Worm (Caenorhabditis elegans) whole organism, L4 larva: ENCODE data around the gene F10E7.1.
A peak's percentile ranks its signal among the peaks of the same experiment; 100 is the strongest.

Source experiments
- F10B5.3 ChIP-seq: sonication (generic microtip); optimal IDR thresholded peaks from 2 replicates; lab custom pipeline; 2016; ENCODE audit warnings: mild to moderate bottlenecking, missing genetic modification characterization, missing compliant biosample characterization
- F26F4.8 ChIP-seq: fragments of 200-800 bp; sonication (Bioruptor generic); conservative IDR thresholded peaks from 2 replicates; pipeline ENCODE4 v1.3.6; 2022; ENCODE audit warnings: missing genetic modification characterization, missing compliant biosample characterization
- T20F7.1 ChIP-seq: fragments of 200-800 bp; sonication (Bioruptor generic); optimal IDR thresholded peaks from 2 replicates; lab custom pipeline; 2018; ENCODE audit warnings: mild to moderate bottlenecking, missing genetic modification characterization, missing compliant biosample characterization
- Y75B8A.6 ChIP-seq: fragments of 200-800 bp; sonication (Bioruptor generic); IDR thresholded peaks from 2 replicates; pipeline ENCODE4 v1.3.6; 2022; ENCODE audit warnings: missing genetic modification reagents, missing genetic modification characterization, missing compliant biosample characterization
- ZK337.2 ChIP-seq: fragments of 200-800 bp; sonication (Bioruptor generic); IDR thresholded peaks from 2 replicates; pipeline ENCODE4 v1.3.6; 2022; ENCODE audit warnings: missing genetic modification reagents, missing genetic modification characterization, missing compliant biosample characterization
- ZK546.5 ChIP-seq, 2 experiments: sonication (generic microtip); optimal IDR thresholded peaks; 2 replicates each; lab custom pipeline; 2017; ENCODE audit warnings: missing biosample characterization in 2 of 2, missing genetic modification characterization in 2 of 2
- ama-1 ChIP-seq: fragments of 150-350 bp; optimal IDR thresholded peaks from 2 replicates; lab custom pipeline; 2014; ENCODE audit warnings: inconsistent platforms, mixed read lengths
- ceh-28 ChIP-seq: fragments of 150-350 bp; optimal IDR thresholded peaks from 2 replicates; lab custom pipeline; 2014; ENCODE audit warnings: missing biosample characterization, missing genetic modification reagents, missing genetic modification characterization
- ceh-32 ChIP-seq: sonication (generic microtip); optimal IDR thresholded peaks from 2 replicates; lab custom pipeline; 2016; ENCODE audit warnings: mild to moderate bottlenecking, missing genetic modification characterization, missing compliant biosample characterization; ENCODE audit not compliant: poor library complexity
- ces-1 ChIP-seq: fragments of 150-350 bp; sonication (generic microtip); optimal IDR thresholded peaks from 4 replicates; lab custom pipeline; 2014; ENCODE audit warnings: missing biosample characterization, missing genetic modification reagents, missing genetic modification characterization
- cey-2 ChIP-seq: sonication (generic microtip); optimal IDR thresholded peaks from 3 replicates; lab custom pipeline; 2017; ENCODE audit warnings: missing genetic modification characterization, mild to moderate bottlenecking, missing compliant biosample characterization, antibody characterized with exemption, borderline replicate concordance; ENCODE audit not compliant: insufficient read depth
- ctbp-1 ChIP-seq: fragments of 200-800 bp; sonication (Bioruptor generic); IDR thresholded peaks from 2 replicates; pipeline ENCODE4 v1.3.6; 2022; ENCODE audit warnings: missing genetic modification reagents, missing genetic modification characterization, missing compliant biosample characterization
- daf-19 ChIP-seq: fragments of 200-800 bp; sonication (Bioruptor generic); conservative IDR thresholded peaks from 2 replicates; pipeline ENCODE4 v1.3.6; 2022; ENCODE audit warnings: missing genetic modification characterization, missing compliant biosample characterization
- dmd-6 ChIP-seq: fragments of 200-800 bp; sonication (Bioruptor generic); IDR thresholded peaks from 2 replicates; pipeline ENCODE4 v1.3.6; 2022; ENCODE audit warnings: missing genetic modification reagents, missing genetic modification characterization, missing compliant biosample characterization
- duxl-1 ChIP-seq: sonication (generic microtip); optimal IDR thresholded peaks from 2 replicates; lab custom pipeline; 2016; ENCODE audit warnings: mild to moderate bottlenecking, missing genetic modification characterization, moderate library complexity, missing compliant biosample characterization; ENCODE audit not compliant: poor library complexity
- dve-1 ChIP-seq: sonication (generic microtip); optimal IDR thresholded peaks from 2 replicates; lab custom pipeline; 2017; ENCODE audit warnings: antibody characterized with exemption, mild to moderate bottlenecking, missing genetic modification characterization, missing compliant biosample characterization; ENCODE audit not compliant: insufficient read depth
- egl-27 ChIP-seq: sonication (generic microtip); optimal IDR thresholded peaks from 3 replicates; lab custom pipeline; 2017; ENCODE audit warnings: missing biosample characterization, missing genetic modification reagents, missing genetic modification characterization
- egl-43 ChIP-seq: fragments of 200-800 bp; sonication (Bioruptor generic); IDR thresholded peaks from 2 replicates; pipeline ENCODE4 v1.3.6; 2022; ENCODE audit warnings: missing genetic modification reagents, missing genetic modification characterization, missing compliant biosample characterization
- fkh-10 ChIP-seq: fragments of 150-350 bp; optimal IDR thresholded peaks from 2 replicates; lab custom pipeline; 2014; ENCODE audit warnings: missing biosample characterization, missing genetic modification reagents, missing genetic modification characterization
- hif-1 ChIP-seq, 2 experiments: sonication (generic microtip); optimal IDR thresholded peaks; 2 replicates each; lab custom pipeline; 2016 to 2017; ENCODE audit warnings: missing compliant biosample characterization in 2 of 2, missing genetic modification characterization in 2 of 2, missing genetic modification reagents in 2 of 2, missing genotype in 2 of 2, mild to moderate bottlenecking in 1 of 2
- hlh-11 ChIP-seq: fragments of 200-800 bp; sonication (Bioruptor generic); optimal IDR thresholded peaks from 2 replicates; lab custom pipeline; 2018; ENCODE audit warnings: mild to moderate bottlenecking, missing genetic modification characterization, missing compliant biosample characterization
- hlh-30 ChIP-seq: sonication (generic microtip); optimal IDR thresholded peaks from 2 replicates; lab custom pipeline; 2017; ENCODE audit warnings: antibody characterized with exemption, mild to moderate bottlenecking, missing genetic modification characterization, missing compliant biosample characterization; ENCODE audit not compliant: insufficient read depth
- jun-1 ChIP-seq: fragments of 150-350 bp; optimal IDR thresholded peaks from 2 replicates; lab custom pipeline; 2014; ENCODE audit warnings: missing biosample characterization, missing genetic modification reagents, missing genetic modification characterization
- lim-7 ChIP-seq: fragments of 200-800 bp; sonication (Bioruptor generic); IDR thresholded peaks from 2 replicates; pipeline ENCODE4 v1.3.6; 2022; ENCODE audit warnings: missing genetic modification characterization, missing compliant biosample characterization
- lin-1 ChIP-seq: fragments of 200-800 bp; sonication (Bioruptor generic); IDR thresholded peaks from 2 replicates; pipeline ENCODE4 v1.3.6; 2022; ENCODE audit warnings: missing genetic modification reagents, missing genetic modification characterization, missing compliant biosample characterization
- lin-29 ChIP-seq: fragments of 200-800 bp; sonication (Bioruptor generic); IDR thresholded peaks from 2 replicates; pipeline ENCODE4 v1.3.6; 2022; ENCODE audit warnings: missing genetic modification reagents, missing genetic modification characterization, missing compliant biosample characterization
- lsy-2 ChIP-seq, 2 experiments: fragments of 150-350 bp in 1 of 2; sonication (generic microtip) in 1 of 2; optimal IDR thresholded peaks; 2 replicates each; lab custom pipeline; 2014 to 2017; ENCODE audit warnings: missing biosample characterization in 2 of 2, missing genetic modification characterization in 2 of 2
- madf-5 ChIP-seq, 2 experiments: fragments of 200-800 bp; sonication (Bioruptor generic); IDR thresholded peaks; 2 replicates each; pipeline ENCODE4 v1.3.6; 2022; ENCODE audit warnings: missing compliant biosample characterization in 2 of 2, missing genetic modification characterization in 2 of 2
- madf-9 ChIP-seq: fragments of 200-800 bp; sonication (Bioruptor generic); conservative IDR thresholded peaks from 2 replicates; pipeline ENCODE4 v1.3.6; 2022; ENCODE audit warnings: missing genetic modification reagents, missing genetic modification characterization, missing compliant biosample characterization
- nhr-10 ChIP-seq: fragments of 150-350 bp; optimal IDR thresholded peaks from 2 replicates; lab custom pipeline; 2014; ENCODE audit warnings: missing biosample characterization, missing genetic modification characterization
- nhr-11 ChIP-seq: fragments of 150-350 bp; optimal IDR thresholded peaks from 2 replicates; lab custom pipeline; 2014; ENCODE audit warnings: missing biosample characterization, missing genetic modification characterization
- nhr-111 ChIP-seq: fragments of 200-800 bp; sonication (Bioruptor generic); optimal IDR thresholded peaks from 2 replicates; lab custom pipeline; 2018; ENCODE audit warnings: mild to moderate bottlenecking, missing genetic modification characterization, missing compliant biosample characterization
- nhr-237 ChIP-seq: sonication (generic microtip); optimal IDR thresholded peaks from 2 replicates; lab custom pipeline; 2017; ENCODE audit warnings: missing biosample characterization, missing genetic modification characterization
- nhr-28 ChIP-seq: fragments of 150-350 bp; optimal IDR thresholded peaks from 2 replicates; lab custom pipeline; 2014; ENCODE audit warnings: missing biosample characterization, missing genetic modification characterization
- pqm-1 ChIP-seq: sonication (generic microtip); optimal IDR thresholded peaks from 2 replicates; lab custom pipeline; 2017; ENCODE audit warnings: missing biosample characterization, missing genetic modification characterization
- rbr-2 ChIP-seq: sonication (generic microtip); optimal IDR thresholded peaks from 2 replicates; lab custom pipeline; 2016; ENCODE audit warnings: missing genotype, missing genetic modification characterization, missing compliant biosample characterization
- saeg-2 ChIP-seq: fragments of 200-800 bp; sonication (Bioruptor generic); IDR thresholded peaks from 2 replicates; pipeline ENCODE4 v1.3.6; 2022; ENCODE audit warnings: missing genetic modification reagents, missing genetic modification characterization, missing compliant biosample characterization
- sdz-12 ChIP-seq: fragments of 200-800 bp; sonication (Bioruptor generic); optimal IDR thresholded peaks from 2 replicates; lab custom pipeline; 2018; ENCODE audit warnings: mild to moderate bottlenecking, missing genetic modification characterization, missing compliant biosample characterization
- set-16 ChIP-seq: fragments of 200-800 bp; sonication (Bioruptor generic); IDR thresholded peaks from 2 replicates; pipeline ENCODE4 v1.3.6; 2022; ENCODE audit warnings: missing genetic modification reagents, missing genetic modification characterization, missing compliant biosample characterization
- snpc-4 ChIP-seq: fragments of 150-350 bp; optimal IDR thresholded peaks from 2 replicates; lab custom pipeline; 2014; ENCODE audit warnings: missing biosample characterization, missing genetic modification characterization
- spr-3 ChIP-seq: fragments of 200-800 bp; sonication (Bioruptor generic); optimal IDR thresholded peaks from 2 replicates; lab custom pipeline; 2018; ENCODE audit warnings: mild to moderate bottlenecking, missing genetic modification characterization, missing compliant biosample characterization
- tra-1 ChIP-seq: fragments of 200-800 bp; sonication (Bioruptor generic); IDR thresholded peaks from 2 replicates; pipeline ENCODE4 v1.3.6; 2022; ENCODE audit warnings: missing genetic modification reagents, missing genetic modification characterization, missing compliant biosample characterization
- unc-130 ChIP-seq: sonication (generic microtip); optimal IDR thresholded peaks from 2 replicates; lab custom pipeline; 2016; ENCODE audit warnings: missing genetic modification reagents, missing genetic modification characterization, missing compliant biosample characterization
- unc-62 ChIP-seq, 3 experiments: fragments of 150-350 bp in 1 of 3; sonication (generic microtip); optimal IDR thresholded peaks in 2 of 3; peaks in 1 of 3; 1 replicate in 1 of 3; 2 replicates in 2 of 3; lab custom pipeline; 2014 to 2017; ENCODE audit warnings: missing biosample characterization in 3 of 3, missing genetic modification characterization in 3 of 3, missing genetic modification reagents in 3 of 3, missing genotype in 1 of 3
- vab-7 ChIP-seq: fragments of 200-800 bp; sonication (Bioruptor generic); IDR thresholded peaks from 2 replicates; pipeline ENCODE4 v1.3.6; 2022; ENCODE audit warnings: missing genetic modification reagents, missing genetic modification characterization, missing compliant biosample characterization
- zfp-2 ChIP-seq: sonication (generic microtip); optimal IDR thresholded peaks from 2 replicates; lab custom pipeline; 2016; ENCODE audit warnings: mild to moderate bottlenecking, missing genetic modification characterization, missing compliant biosample characterization
- zfp-3 ChIP-seq: fragments of 200-800 bp; sonication (Bioruptor generic); conservative IDR thresholded peaks from 2 replicates; pipeline ENCODE4 v1.3.6; 2022; ENCODE audit warnings: missing genetic modification reagents, missing genetic modification characterization, missing compliant biosample characterization
- ztf-7 ChIP-seq: fragments of 150-350 bp; optimal IDR thresholded peaks from 2 replicates; lab custom pipeline; 2014; ENCODE audit warnings: missing biosample characterization, missing genetic modification characterization

The F10E7.1 gene

ce11 chrII:7098578-7098977 is 28.0 kb upstream of the F10E7.1 start, which contains the start of gene mct-5:
mct-5 (minus strand) TSS chrII:7098593.
- no peak for TF ChIP-seq dve-1 (tag; lab: Kevin White, UChicago)
- no peak for TF ChIP-seq zfp-2
- no peak for TF ChIP-seq F26F4.8 (GFP tag; lab: Robert Waterston, UW)

DNA sequence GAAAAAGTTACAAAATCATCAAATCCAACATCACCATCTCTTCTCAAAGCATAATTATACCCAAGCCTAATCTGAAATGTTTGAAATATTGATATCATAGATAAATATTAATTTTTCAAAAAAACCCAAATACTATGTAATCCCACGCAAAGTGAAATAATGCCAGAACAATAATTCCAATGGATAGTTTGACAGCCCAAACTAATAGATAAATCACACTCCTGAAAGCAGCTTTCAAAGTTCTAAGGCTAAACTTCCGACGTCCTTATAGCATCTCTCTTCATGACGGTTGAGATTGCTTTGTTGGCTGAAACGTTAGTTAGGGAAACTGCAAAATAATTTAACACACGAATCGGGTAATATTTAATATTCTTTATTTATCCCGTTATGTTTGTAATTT is 27.3 kb upstream of the F10E7.1 start:
- TF ChIP-seq hif-1 (tag; optimal IDR thresholded peaks at IDR 0.05; lab: Kevin White, UChicago) (peak in 1 of 2 experiments; percentile 31), unc-62 (GFP tag; optimal IDR thresholded peaks at IDR 0.05 in 1 of 2; lab: Kevin White, UChicago) (peak in 1 of 2 experiments; percentile 96), unc-62 (tag; optimal IDR thresholded peaks at IDR 0.05; lab: Kevin White, UChicago) (no peak), rbr-2 (tag; lab: Kevin White, UChicago) (no peak), ZK546.5 (tag; optimal IDR thresholded peaks at IDR 0.05; lab: Kevin White, UChicago) (no peak), hlh-11 (no peak), tra-1 (GFP tag; lab: Robert Waterston, UW) (no peak), nhr-111 (GFP tag; lab: Kevin White, UChicago) (no peak), duxl-1 (no peak), ama-1 (lab: Kevin White, UChicago) (peak; percentile 63), ceh-32 (tag; lab: Kevin White, UChicago) (no peak), nhr-10 (tag; lab: Kevin White, UChicago) (no peak), fkh-10 (no peak), T20F7.1 (GFP tag; lab: Kevin White, UChicago) (peak; percentile 38), ces-1 (no peak), cey-2 (tag; lab: Kevin White, UChicago) (no peak), lim-7 (GFP tag; lab: Robert Waterston, UW) (no peak), madf-5 (GFP tag; IDR thresholded peaks at IDR 0.05; lab: Robert Waterston, UW) (0 out of 4 replicates have a peak, but pooled peaks of 1 of the 2 experiments have one; percentile 3), daf-19 (GFP tag; lab: Robert Waterston, UW) (no peak), snpc-4 (no peak), ztf-7 (tag; lab: Kevin White, UChicago) (no peak), spr-3 (no peak), ceh-28 (tag; lab: Kevin White, UChicago) (no peak), set-16 (no peak), hlh-30 (no peak), saeg-2 (no peak), dmd-6 (no peak), jun-1 (tag; lab: Kevin White, UChicago) (no peak), egl-43 (GFP tag; lab: Robert Waterston, UW) (no peak), ZK337.2 (no peak), pqm-1 (tag; lab: Kevin White, UChicago) (no peak), Y75B8A.6 (GFP tag; lab: Robert Waterston, UW) (no peak), egl-27 (tag; lab: Kevin White, UChicago) (no peak), nhr-28 (no peak), ctbp-1 (no peak), unc-130 (no peak), F26F4.8 (GFP tag; lab: Robert Waterston, UW) (no peak), nhr-237 (tag; lab: Kevin White, UChicago) (no peak), lin-1 (GFP tag; lab: Robert Waterston, UW) (no peak), lin-29 (no peak), vab-7 (GFP tag; lab: Robert Waterston, UW) (no peak), madf-9 (no peak), sdz-12 (no peak), lsy-2 (tag; optimal IDR thresholded peaks at IDR 0.05; lab: Kevin White, UChicago) (peak in 1 of 2 experiments; percentile 10), F10B5.3 (tag; lab: Kevin White, UChicago) (no peak), zfp-3 (peak; percentile 74; the same call in 1 of the 2 replicates), nhr-11 (no peak)
